Fruit fly (Drosophila melanogaster): ENCODE measurements around the gene CG4962.

DNA sequence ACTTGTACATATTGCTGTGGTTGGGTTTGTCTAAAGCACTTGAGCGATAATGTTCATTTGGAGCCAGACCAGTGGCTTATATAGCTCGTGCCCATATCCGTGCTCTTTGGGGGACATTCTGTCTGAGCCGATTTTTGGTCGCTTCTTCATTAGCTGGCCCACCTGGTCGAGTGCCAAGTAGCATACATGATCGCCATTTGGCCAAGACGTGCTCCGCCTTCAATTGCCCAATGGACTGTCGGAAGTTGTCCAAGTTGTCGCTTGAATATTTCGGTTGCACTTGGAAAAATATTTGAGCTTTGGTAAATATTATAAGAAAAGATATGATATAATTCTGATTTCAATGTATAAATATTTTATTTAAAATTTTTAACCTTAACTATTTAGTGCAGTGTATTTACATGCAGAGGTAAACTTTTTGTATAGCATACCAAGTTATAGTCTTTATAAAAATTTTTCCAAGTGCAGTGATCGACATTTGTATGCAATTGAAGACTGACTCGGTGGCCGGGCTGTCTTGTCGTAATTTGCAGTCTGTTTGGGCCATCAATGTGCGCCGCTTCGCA is 9.9 kb downstream of the CG4962 start, which contains the start of gene CG13047:
- TF ChIP-seq rn (GFP tag; IDR thresholded peaks at IDR 0.05) (no peak), CG17806 (tag; optimal IDR thresholded peaks at IDR 0.05) (peak; percentile 33), Snoo (tag; optimal IDR thresholded peaks at IDR 0.05) (no peak), CG8301 (tag; optimal IDR thresholded peaks at IDR 0.05) (no peak), D1 (tag; optimal IDR thresholded peaks at IDR 0.05) (no peak), gl (tag; optimal IDR thresholded peaks at IDR 0.05) (no peak), CG13204 (GFP tag; optimal IDR thresholded peaks at IDR 0.05) (no peak), Ets98B (GFP tag; IDR thresholded peaks at IDR 0.05) (no peak), CG14655 (GFP tag; optimal IDR thresholded peaks at IDR 0.05) (peak; percentile 17)
